Fruit fly (Drosophila melanogaster) whole organism, embryonic: Measurements from ENCODE around the gene MtnE.

Source experiments
- Antp ChIP-seq: fragments of 200-800 bp; sonication (Bioruptor generic); optimal IDR thresholded peaks from 3 replicates; lab custom pipeline; 2016; ENCODE audit warnings: missing biosample characterization, missing genetic modification characterization
- CG10267 ChIP-seq: fragments of 200-800 bp; sonication (Bioruptor generic); optimal IDR thresholded peaks from 2 replicates; lab custom pipeline; 2018; ENCODE audit warnings: missing biosample characterization, mild to moderate bottlenecking, missing genetic modification characterization, moderate library complexity
- CG10321 ChIP-seq: fragments of 200-800 bp; sonication (Bioruptor generic); IDR thresholded peaks from 2 replicates; pipeline ENCODE4 v1.3.6; 2022; ENCODE audit warnings: missing biosample characterization, missing genetic modification characterization
- CG10654 ChIP-seq: fragments of 200-800 bp; sonication (Bioruptor generic); optimal IDR thresholded peaks from 2 replicates; lab custom pipeline; 2016; ENCODE audit warnings: missing biosample characterization, missing genetic modification characterization
- CG12659 ChIP-seq: fragments of 200-800 bp; sonication (Bioruptor generic); optimal IDR thresholded peaks from 3 replicates; lab custom pipeline; 2017; ENCODE audit warnings: mild to moderate bottlenecking, missing biosample characterization, missing genetic modification reagents, missing genetic modification characterization
- CG13287 ChIP-seq: fragments of 200-800 bp; sonication (Bioruptor generic); IDR thresholded peaks from 2 replicates; pipeline ENCODE4 v1.3.6; 2022; ENCODE audit warnings: missing biosample characterization, missing genetic modification characterization; ENCODE audit not compliant: partially characterized antibody
- CG15479 ChIP-seq: fragments of 200-800 bp; sonication (Bioruptor generic); optimal IDR thresholded peaks from 3 replicates; lab custom pipeline; 2019; ENCODE audit warnings: missing biosample characterization, mild to moderate bottlenecking, missing genetic modification characterization, moderate library complexity
- CG15514 ChIP-seq: fragments of 200-800 bp; sonication (Bioruptor generic); optimal IDR thresholded peaks from 3 replicates; lab custom pipeline; 2017; ENCODE audit warnings: missing biosample characterization, missing genetic modification characterization, mild to moderate bottlenecking, moderate library complexity, missing genetic modification reagents
- CG17186 ChIP-seq: fragments of 200-800 bp; sonication (Bioruptor generic); optimal IDR thresholded peaks from 3 replicates; lab custom pipeline; 2017; ENCODE audit warnings: missing biosample characterization, missing genetic modification reagents, missing genetic modification characterization
- CG17802 ChIP-seq: fragments of 200-800 bp; sonication (Bioruptor generic); optimal IDR thresholded peaks from 2 replicates; lab custom pipeline; 2018; ENCODE audit warnings: missing biosample characterization, mild to moderate bottlenecking, missing genetic modification characterization, moderate library complexity
- CG18262 ChIP-seq: fragments of 200-800 bp; optimal IDR thresholded peaks from 3 replicates; lab custom pipeline; 2019; ENCODE audit warnings: missing biosample characterization, mild to moderate bottlenecking, missing genetic modification characterization, moderate library complexity
- CG18619 ChIP-seq: fragments of 200-800 bp; sonication (Bioruptor generic); optimal IDR thresholded peaks from 3 replicates; lab custom pipeline; 2017; ENCODE audit warnings: missing biosample characterization, mild to moderate bottlenecking, missing genetic modification characterization
- CG2678 ChIP-seq: fragments of 200-800 bp; sonication (Bioruptor generic); optimal IDR thresholded peaks from 3 replicates; lab custom pipeline; 2019; ENCODE audit warnings: missing biosample characterization, mild to moderate bottlenecking, missing genetic modification characterization, moderate library complexity
- CG2889 ChIP-seq: fragments of 200-800 bp; sonication (Bioruptor generic); IDR thresholded peaks from 3 replicates; pipeline ENCODE4 v1.3.6; 2022; ENCODE audit warnings: missing biosample characterization, missing genetic modification characterization
- CG30403 ChIP-seq: fragments of 200-800 bp; sonication (Bioruptor generic); optimal IDR thresholded peaks from 3 replicates; lab custom pipeline; 2016; ENCODE audit warnings: missing biosample characterization, missing genetic modification characterization
- CG31388 ChIP-seq: fragments of 200-800 bp; sonication (Bioruptor generic); optimal IDR thresholded peaks from 2 replicates; lab custom pipeline; 2016; ENCODE audit warnings: missing biosample characterization, missing genetic modification characterization
- CG3407 ChIP-seq: fragments of 200-800 bp; sonication (Bioruptor generic); optimal IDR thresholded peaks from 2 replicates; lab custom pipeline; 2018; ENCODE audit warnings: missing biosample characterization, mild to moderate bottlenecking, missing genetic modification characterization
- CG34224 ChIP-seq: fragments of 200-800 bp; sonication (Bioruptor generic); IDR thresholded peaks from 3 replicates; pipeline ENCODE4 v1.3.6; 2022; ENCODE audit warnings: missing biosample characterization, missing genetic modification characterization; ENCODE audit not compliant: partially characterized antibody
- CG42726 ChIP-seq: fragments of 200-800 bp; sonication (Bioruptor generic); IDR thresholded peaks from 2 replicates; pipeline ENCODE4 v1.3.6; 2022; ENCODE audit warnings: missing biosample characterization, missing genetic modification characterization; ENCODE audit not compliant: partially characterized antibody
- CG5180 ChIP-seq: fragments of 200-800 bp; sonication (Bioruptor generic); optimal IDR thresholded peaks from 3 replicates; lab custom pipeline; 2017; ENCODE audit warnings: missing biosample characterization, missing genetic modification characterization, mild to moderate bottlenecking, moderate library complexity, missing genetic modification reagents
- CG6175 ChIP-seq: fragments of 200-800 bp; sonication (Bioruptor generic); IDR thresholded peaks from 3 replicates; pipeline ENCODE4 v1.3.6; 2022; ENCODE audit warnings: missing biosample characterization, missing genetic modification characterization
- CG6272 ChIP-seq: fragments of 200-800 bp; sonication (Bioruptor generic); IDR thresholded peaks from 2 replicates; pipeline ENCODE4 v1.3.6; 2022; ENCODE audit warnings: missing biosample characterization, missing genetic modification characterization
- CG8281 ChIP-seq: fragments of 200-800 bp; sonication (Bioruptor generic); optimal IDR thresholded peaks from 2 replicates; lab custom pipeline; 2018; ENCODE audit warnings: missing biosample characterization, mild to moderate bottlenecking, missing genetic modification characterization, moderate library complexity
- CG8478 ChIP-seq: fragments of >200 bp; optimal IDR thresholded peaks from 2 replicates; lab custom pipeline; 2018
- HHEX ChIP-seq: fragments of 200-800 bp; sonication (Bioruptor generic); optimal IDR thresholded peaks from 3 replicates; lab custom pipeline; 2017; ENCODE audit warnings: missing biosample characterization, mild to moderate bottlenecking, missing genetic modification characterization, missing genetic modification reagents
- HLH54F ChIP-seq: fragments of 200-800 bp; sonication (Bioruptor generic); optimal IDR thresholded peaks from 3 replicates; lab custom pipeline; 2016; ENCODE audit warnings: missing biosample characterization, missing genetic modification characterization
- HmgD ChIP-seq: fragments of 200-800 bp; sonication (Bioruptor generic); optimal IDR thresholded peaks from 3 replicates; lab custom pipeline; 2016; ENCODE audit warnings: missing biosample characterization, missing genetic modification characterization
- NK7.1 ChIP-seq: fragments of 200-800 bp; sonication (Bioruptor generic); optimal IDR thresholded peaks from 3 replicates; lab custom pipeline; 2016; ENCODE audit warnings: missing biosample characterization, missing genetic modification characterization
- Ravus ChIP-seq: fragments of 200-800 bp; sonication (Bioruptor generic); IDR thresholded peaks from 2 replicates; pipeline ENCODE4 v1.3.6; 2022; ENCODE audit warnings: missing biosample characterization, missing genetic modification characterization
- Rx ChIP-seq: fragments of 200-800 bp; sonication (Bioruptor generic); IDR thresholded peaks from 2 replicates; pipeline ENCODE4 v1.3.6; 2022; ENCODE audit warnings: missing biosample characterization, missing genetic modification characterization
- Sox102F ChIP-seq: fragments of 200-800 bp; sonication (Bioruptor generic); optimal IDR thresholded peaks from 2 replicates; lab custom pipeline; 2018; ENCODE audit warnings: missing biosample characterization, mild to moderate bottlenecking, missing genetic modification characterization, moderate library complexity
- aop ChIP-seq: fragments of 200-800 bp; sonication (Bioruptor generic); IDR thresholded peaks from 2 replicates; pipeline ENCODE4 v1.3.6; 2022; ENCODE audit warnings: missing biosample characterization, missing genetic modification characterization
- ap ChIP-seq: fragments of 200-800 bp; sonication (Bioruptor generic); IDR thresholded peaks from 2 replicates; pipeline ENCODE4 v1.3.6; 2022; ENCODE audit warnings: missing biosample characterization, missing genetic modification characterization
- ase ChIP-seq: fragments of 200-800 bp; sonication (Bioruptor generic); IDR thresholded peaks from 3 replicates; pipeline ENCODE4 v1.3.6; 2022; ENCODE audit warnings: missing biosample characterization, missing genetic modification characterization
- bigmax ChIP-seq: fragments of 200-800 bp; sonication (Bioruptor generic); optimal IDR thresholded peaks from 2 replicates; lab custom pipeline; 2018; ENCODE audit warnings: missing biosample characterization, mild to moderate bottlenecking, missing genetic modification characterization
- dm ChIP-seq: fragments of 200-800 bp; sonication (Bioruptor generic); optimal IDR thresholded peaks from 3 replicates; lab custom pipeline; 2016; ENCODE audit warnings: missing biosample characterization, missing genetic modification characterization
- dmrt11E ChIP-seq: fragments of 200-800 bp; sonication (Bioruptor generic); optimal IDR thresholded peaks from 3 replicates; lab custom pipeline; 2018; ENCODE audit warnings: missing biosample characterization, mild to moderate bottlenecking, missing genetic modification characterization, moderate library complexity
- dysf ChIP-seq: fragments of 200-800 bp; sonication (Bioruptor generic); IDR thresholded peaks from 3 replicates; pipeline ENCODE4 v1.3.6; 2022; ENCODE audit warnings: missing biosample characterization, missing genetic modification characterization
- en ChIP-seq: fragments of 200-800 bp; sonication (Bioruptor generic); optimal IDR thresholded peaks from 2 replicates; lab custom pipeline; 2016; ENCODE audit warnings: missing biosample characterization, missing genetic modification characterization
- fd64A ChIP-seq: fragments of 200-800 bp; sonication (Bioruptor generic); optimal IDR thresholded peaks from 3 replicates; lab custom pipeline; 2018; ENCODE audit warnings: missing biosample characterization, mild to moderate bottlenecking, missing genetic modification characterization
- h ChIP-seq: fragments of >200 bp; optimal IDR thresholded peaks from 2 replicates; lab custom pipeline; 2017
- nom ChIP-seq: fragments of 200-800 bp; sonication (Bioruptor generic); optimal IDR thresholded peaks from 2 replicates; lab custom pipeline; 2017; ENCODE audit warnings: missing biosample characterization, missing genetic modification characterization, mild to moderate bottlenecking, moderate library complexity, missing genetic modification reagents
- sd ChIP-seq: fragments of 200-800 bp; sonication (Bioruptor generic); optimal IDR thresholded peaks from 3 replicates; lab custom pipeline; 2018; ENCODE audit warnings: missing biosample characterization, mild to moderate bottlenecking, missing genetic modification characterization, moderate library complexity
- sim ChIP-seq: fragments of 200-800 bp; sonication (Bioruptor generic); IDR thresholded peaks from 2 replicates; pipeline ENCODE4 v1.3.6; 2022; ENCODE audit warnings: missing biosample characterization, missing genetic modification characterization
- slbo ChIP-seq: fragments of 200-800 bp; sonication (Bioruptor generic); IDR thresholded peaks from 2 replicates; pipeline ENCODE4 v1.3.6; 2022; ENCODE audit warnings: missing biosample characterization, missing genetic modification characterization
- stwl ChIP-seq: fragments of 200-800 bp; sonication (Bioruptor generic); optimal IDR thresholded peaks from 3 replicates; lab custom pipeline; 2018; ENCODE audit warnings: missing biosample characterization, mild to moderate bottlenecking, missing genetic modification characterization, moderate library complexity
- tio ChIP-seq: fragments of 200-800 bp; sonication (Bioruptor generic); optimal IDR thresholded peaks from 2 replicates; lab custom pipeline; 2017; ENCODE audit warnings: missing biosample characterization, missing genetic modification characterization, inconsistent platforms
- tup ChIP-seq: fragments of 200-800 bp; sonication (Bioruptor generic); optimal IDR thresholded peaks from 2 replicates; lab custom pipeline; 2016; ENCODE audit warnings: missing biosample characterization, mild to moderate bottlenecking, missing genetic modification characterization, moderate library complexity
- vnd ChIP-seq: fragments of 200-800 bp; sonication (Bioruptor generic); IDR thresholded peaks from 3 replicates; pipeline ENCODE4 v1.3.6; 2022; ENCODE audit warnings: missing biosample characterization, missing genetic modification characterization; ENCODE audit not compliant: partially characterized antibody

MtnE gene

DNA sequence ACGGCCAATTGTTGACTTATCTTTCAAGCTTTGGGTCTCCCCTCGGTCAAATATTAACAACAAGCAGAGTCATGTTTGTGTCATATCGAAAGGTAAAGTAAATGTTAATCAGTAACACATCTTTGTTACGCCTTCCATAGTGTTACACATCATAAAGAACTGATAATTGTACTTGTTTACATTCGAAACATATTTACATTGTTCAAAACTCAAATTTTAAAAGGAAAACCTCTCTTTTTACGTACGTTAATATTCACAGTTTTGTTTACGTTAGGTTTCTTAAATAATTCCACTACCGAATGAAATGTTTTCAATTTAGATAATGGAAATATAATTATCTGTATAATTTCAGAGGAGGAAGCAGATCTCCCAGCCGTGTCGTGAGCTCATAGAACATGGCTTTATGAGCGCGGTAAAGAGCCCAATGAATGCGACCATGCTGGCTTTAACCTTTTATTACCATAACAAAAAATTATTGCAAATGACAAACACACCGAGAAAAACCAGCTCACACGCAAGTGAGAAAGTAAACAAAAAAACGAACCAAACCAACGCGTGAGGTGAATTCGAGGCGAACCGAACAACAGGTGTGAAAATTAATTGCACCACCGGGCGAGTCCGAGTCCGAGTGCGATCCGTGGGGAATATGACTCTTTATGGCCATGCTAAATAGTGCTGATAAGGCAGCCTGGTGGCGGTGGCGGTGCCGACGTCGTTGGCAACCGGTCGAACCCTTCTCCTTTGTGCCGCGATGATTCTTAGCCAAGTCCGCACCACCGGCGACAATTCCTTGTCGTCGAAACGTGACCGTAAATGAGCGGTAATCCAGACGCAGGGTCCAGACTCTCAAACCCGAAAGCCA, 8.0 kb upstream of the MtnE start (continued):
- no peak for TF ChIP-seq h (lab: Kevin White, UChicago)
- peak; percentile 16 for TF ChIP-seq CG8281 (tag; lab: Kevin White, UChicago)
- TF ChIP-seq Antp (GFP tag; lab: Kevin White, UChicago): no peak
- no peak for TF ChIP-seq CG31388 (GFP tag; lab: Kevin White, UChicago)
- TF ChIP-seq ap (GFP tag; lab: Robert Waterston, UW): no peak; the same call in 1 of the 2 replicates
- TF ChIP-seq CG15514 (GFP tag; lab: Kevin White, UChicago): no peak
- TF ChIP-seq sim (GFP tag; lab: Robert Waterston, UW): 0 out of 2 replicates have a peak, but pooled peaks have one; percentile 22
- no peak for TF ChIP-seq CG6175 (GFP tag; lab: Robert Waterston, UW)
- TF ChIP-seq CG10267 (tag; lab: Kevin White, UChicago): peak; percentile 20
- peak; percentile 61 for TF ChIP-seq CG18262
- TF ChIP-seq HHEX (GFP tag; lab: Kevin White, UChicago): peak; percentile 51
- TF ChIP-seq vnd (GFP tag; lab: Robert Waterston, UW): no peak
- TF ChIP-seq CG17186: no peak
- TF ChIP-seq Ravus: no peak
- no peak for TF ChIP-seq CG13287 (GFP tag; lab: Robert Waterston, UW)
- no peak for TF ChIP-seq CG8478
- no peak for TF ChIP-seq CG6272
- TF ChIP-seq tup (GFP tag; lab: Kevin White, UChicago): no peak
- no peak for TF ChIP-seq ase
- TF ChIP-seq CG2678 (tag; lab: Kevin White, UChicago): peak; percentile 44
- no peak for TF ChIP-seq bigmax
- 0 out of 2 replicates have a peak, but pooled peaks have one; percentile 39 for TF ChIP-seq CG10321 (GFP tag; lab: Robert Waterston, UW)
- TF ChIP-seq CG3407 (GFP tag; lab: Kevin White, UChicago): peak; percentile 51
- TF ChIP-seq stwl (tag; lab: Kevin White, UChicago): no peak
- no peak for TF ChIP-seq en (GFP tag; lab: Kevin White, UChicago)
- no peak for TF ChIP-seq NK7.1
- peak; percentile 33 for TF ChIP-seq Sox102F (GFP tag; lab: Kevin White, UChicago)
- peak; percentile 50 for TF ChIP-seq CG12659
- no peak for TF ChIP-seq HmgD (GFP tag; lab: Kevin White, UChicago)
- no peak for TF ChIP-seq sd
- peak; percentile 33 for TF ChIP-seq CG18619 (GFP tag; lab: Kevin White, UChicago)
- no peak for TF ChIP-seq CG5180 (GFP tag; lab: Kevin White, UChicago)
- TF ChIP-seq HLH54F: no peak
- no peak for TF ChIP-seq CG30403
- TF ChIP-seq aop: no peak
- no peak for TF ChIP-seq Rx
- no peak for TF ChIP-seq CG42726 (GFP tag; lab: Robert Waterston, UW)
- peak; percentile 21 for TF ChIP-seq tio (GFP tag; lab: Kevin White, UChicago)
- no peak for TF ChIP-seq CG17802
- no peak for TF ChIP-seq dysf
- TF ChIP-seq CG15479 (GFP tag; lab: Kevin White, UChicago): peak; percentile 83
- peak; percentile 17 for TF ChIP-seq fd64A (GFP tag; lab: Kevin White, UChicago)
- TF ChIP-seq nom: no peak
- peak; percentile 19 for TF ChIP-seq CG10654 (GFP tag; lab: Kevin White, UChicago)
- no peak for TF ChIP-seq CG2889 (GFP tag; lab: Robert Waterston, UW)
- no peak for TF ChIP-seq CG34224 (GFP tag; lab: Robert Waterston, UW)
- TF ChIP-seq dmrt11E: peak; percentile 74
- TF ChIP-seq dm: no peak
- TF ChIP-seq slbo (GFP tag; lab: Robert Waterston, UW): no peak
